Fruit fly (Drosophila melanogaster) whole organism, embryonic: ENCODE results near the gene Rip11.
A peak's percentile ranks its signal among the peaks of the same experiment; 100 is the strongest.

Experiments
- CG10274 ChIP-seq: fragments of 200-800 bp; sonication (Bioruptor generic); optimal IDR thresholded peaks from 3 replicates; lab custom pipeline; 2017; ENCODE audit warnings: missing biosample characterization, mild to moderate bottlenecking, missing genetic modification characterization
- CG10654 ChIP-seq: fragments of 200-800 bp; sonication (Bioruptor generic); optimal IDR thresholded peaks from 2 replicates; lab custom pipeline; 2016; ENCODE audit warnings: missing biosample characterization, missing genetic modification characterization
- CG11398 ChIP-seq: fragments of 200-800 bp; sonication (Bioruptor generic); optimal IDR thresholded peaks from 2 replicates; lab custom pipeline; 2016; ENCODE audit warnings: missing biosample characterization, missing genetic modification characterization
- CG12299 ChIP-seq: fragments of 200-800 bp; sonication (Bioruptor generic); optimal IDR thresholded peaks from 2 replicates; lab custom pipeline; 2018; ENCODE audit warnings: missing biosample characterization, mild to moderate bottlenecking, missing genetic modification characterization
- CG13296 ChIP-seq: fragments of 200-800 bp; sonication (Bioruptor generic); optimal IDR thresholded peaks from 3 replicates; lab custom pipeline; 2018; ENCODE audit warnings: missing biosample characterization, mild to moderate bottlenecking, missing genetic modification characterization
- CG14710 ChIP-seq: fragments of 200-800 bp; sonication (Bioruptor generic); optimal IDR thresholded peaks from 3 replicates; lab custom pipeline; 2019; ENCODE audit warnings: missing biosample characterization, mild to moderate bottlenecking, missing genetic modification characterization, moderate library complexity
- CG14860 ChIP-seq: fragments of 200-800 bp; sonication (Bioruptor generic); IDR thresholded peaks from 3 replicates; pipeline ENCODE4 v1.3.6; 2022; ENCODE audit warnings: missing biosample characterization, missing genetic modification characterization; ENCODE audit not compliant: partially characterized antibody
- CG17568 ChIP-seq: fragments of 200-800 bp; sonication (Bioruptor generic); optimal IDR thresholded peaks from 2 replicates; lab custom pipeline; 2018; ENCODE audit warnings: missing biosample characterization, mild to moderate bottlenecking, missing genetic modification characterization, moderate library complexity
- CG18262 ChIP-seq: fragments of 200-800 bp; optimal IDR thresholded peaks from 3 replicates; lab custom pipeline; 2019; ENCODE audit warnings: missing biosample characterization, mild to moderate bottlenecking, missing genetic modification characterization, moderate library complexity
- CG2199 ChIP-seq: fragments of 200-800 bp; sonication (Bioruptor generic); IDR thresholded peaks from 3 replicates; pipeline ENCODE4 v1.3.6; 2022; ENCODE audit warnings: missing biosample characterization, missing genetic modification characterization
- CG34376 ChIP-seq: fragments of 200-800 bp; sonication (Bioruptor generic); optimal IDR thresholded peaks from 2 replicates; lab custom pipeline; 2018; ENCODE audit warnings: missing biosample characterization, mild to moderate bottlenecking, missing genetic modification characterization
- CG6175 ChIP-seq: fragments of 200-800 bp; sonication (Bioruptor generic); IDR thresholded peaks from 3 replicates; pipeline ENCODE4 v1.3.6; 2022; ENCODE audit warnings: missing biosample characterization, missing genetic modification characterization
- CG6813 ChIP-seq: fragments of 200-800 bp; sonication (Bioruptor generic); optimal IDR thresholded peaks from 2 replicates; lab custom pipeline; 2017; ENCODE audit warnings: missing biosample characterization, missing genetic modification characterization, mild to moderate bottlenecking, moderate library complexity, missing genetic modification reagents
- CG7271 ChIP-seq: fragments of 200-800 bp; sonication (Bioruptor generic); optimal IDR thresholded peaks from 2 replicates; lab custom pipeline; 2018; ENCODE audit warnings: missing biosample characterization, mild to moderate bottlenecking, missing genetic modification characterization, moderate library complexity
- CG7839 ChIP-seq: fragments of 200-800 bp; sonication (Bioruptor generic); optimal IDR thresholded peaks from 3 replicates; lab custom pipeline; 2018; ENCODE audit warnings: missing biosample characterization, mild to moderate bottlenecking, missing genetic modification characterization, moderate library complexity
- CG7987 ChIP-seq: fragments of 200-800 bp; sonication (Bioruptor generic); optimal IDR thresholded peaks from 2 replicates; lab custom pipeline; 2018; ENCODE audit warnings: missing biosample characterization, mild to moderate bottlenecking, missing genetic modification characterization, moderate library complexity
- CG9215 ChIP-seq: fragments of 200-800 bp; sonication (Bioruptor generic); IDR thresholded peaks from 2 replicates; pipeline ENCODE4 v1.3.6; 2022; ENCODE audit warnings: missing biosample characterization, missing genetic modification characterization
- D19A ChIP-seq: fragments of 200-800 bp; optimal IDR thresholded peaks from 3 replicates; lab custom pipeline; 2019; ENCODE audit warnings: missing biosample characterization, mild to moderate bottlenecking, missing genetic modification characterization, moderate library complexity
- Dek ChIP-seq: fragments of 200-800 bp; sonication (Bioruptor generic); optimal IDR thresholded peaks from 3 replicates; lab custom pipeline; 2019; ENCODE audit warnings: missing biosample characterization, mild to moderate bottlenecking, missing genetic modification characterization, moderate library complexity
- HLH4C ChIP-seq: fragments of 200-800 bp; sonication (Bioruptor generic); IDR thresholded peaks from 3 replicates; pipeline ENCODE4 v1.3.6; 2022; ENCODE audit warnings: missing biosample characterization, missing genetic modification characterization; ENCODE audit not compliant: partially characterized antibody
- HLHmδ ChIP-seq: fragments of 200-800 bp; sonication (Bioruptor generic); optimal IDR thresholded peaks from 2 replicates; lab custom pipeline; 2018; ENCODE audit warnings: missing biosample characterization, mild to moderate bottlenecking, missing genetic modification characterization, moderate library complexity
- HmgZ ChIP-seq: fragments of 200-800 bp; sonication (Bioruptor generic); optimal IDR thresholded peaks from 2 replicates; lab custom pipeline; 2018; ENCODE audit warnings: missing biosample characterization, mild to moderate bottlenecking, missing genetic modification characterization
- Hr51 ChIP-seq, 2 experiments: fragments of 200-800 bp; sonication (Bioruptor generic); optimal IDR thresholded peaks; 2 replicates in 1 of 2; 3 replicates in 1 of 2; lab custom pipeline; 2016 to 2018; ENCODE audit warnings: missing biosample characterization in 2 of 2, missing genetic modification characterization in 2 of 2, mild to moderate bottlenecking in 1 of 2, moderate library complexity in 1 of 2
- Lim3 ChIP-seq: fragments of 200-800 bp; sonication (Bioruptor generic); IDR thresholded peaks from 2 replicates; pipeline ENCODE4 v1.3.6; 2022; ENCODE audit warnings: missing biosample characterization, missing genetic modification characterization
- Max ChIP-seq: fragments of 200-800 bp; sonication (Bioruptor generic); optimal IDR thresholded peaks from 2 replicates; lab custom pipeline; 2016; ENCODE audit warnings: missing biosample characterization, mild to moderate bottlenecking, missing genetic modification characterization
- Med ChIP-seq: fragments of 200-800 bp; sonication (Bioruptor generic); peaks from one replicate; lab custom pipeline; 2016; ENCODE audit warnings: missing biosample characterization, missing genetic modification characterization, mild to moderate bottlenecking, inconsistent platforms, moderate library complexity
- Mes4 ChIP-seq: fragments of 200-800 bp; sonication (Bioruptor generic); optimal IDR thresholded peaks from 2 replicates; lab custom pipeline; 2016; ENCODE audit warnings: missing biosample characterization, missing genetic modification characterization
- Myb ChIP-seq: fragments of 200-800 bp; sonication (Bioruptor generic); optimal IDR thresholded peaks from 2 replicates; lab custom pipeline; 2016; ENCODE audit warnings: missing biosample characterization, missing genetic modification characterization
- Pdp1 ChIP-seq, 2 experiments: fragments of 200-800 bp; sonication (Bioruptor generic); optimal IDR thresholded peaks; 3 replicates each; lab custom pipeline; 2016; ENCODE audit warnings: missing biosample characterization in 2 of 2, missing genetic modification characterization in 2 of 2, mild to moderate bottlenecking in 1 of 2, moderate library complexity in 1 of 2
- Rfx ChIP-seq: fragments of 200-800 bp; sonication (Bioruptor generic); IDR thresholded peaks from 2 replicates; pipeline ENCODE4 v1.3.6; 2022; ENCODE audit warnings: missing biosample characterization, missing genetic modification characterization
- Taf1 ChIP-seq: fragments of 200-800 bp; sonication (Bioruptor generic); IDR thresholded peaks from 2 replicates; pipeline ENCODE4 v1.3.6; 2022; ENCODE audit warnings: missing biosample characterization, missing genetic modification characterization
- YL-1 ChIP-seq: fragments of 200-800 bp; sonication (Bioruptor generic); optimal IDR thresholded peaks from 3 replicates; lab custom pipeline; 2017; ENCODE audit warnings: missing biosample characterization, mild to moderate bottlenecking, missing genetic modification characterization
- ap ChIP-seq: fragments of 200-800 bp; sonication (Bioruptor generic); IDR thresholded peaks from 2 replicates; pipeline ENCODE4 v1.3.6; 2022; ENCODE audit warnings: missing biosample characterization, missing genetic modification characterization
- ase ChIP-seq: fragments of 200-800 bp; sonication (Bioruptor generic); IDR thresholded peaks from 3 replicates; pipeline ENCODE4 v1.3.6; 2022; ENCODE audit warnings: missing biosample characterization, missing genetic modification characterization
- ash1 ChIP-seq: fragments of 200-800 bp; sonication (Bioruptor generic); optimal IDR thresholded peaks from 2 replicates; lab custom pipeline; 2018; ENCODE audit warnings: missing biosample characterization, mild to moderate bottlenecking, missing genetic modification characterization
- gem ChIP-seq: fragments of 200-800 bp; sonication (Bioruptor generic); optimal IDR thresholded peaks from 2 replicates; lab custom pipeline; 2019; ENCODE audit warnings: missing biosample characterization, mild to moderate bottlenecking, missing genetic modification characterization, moderate library complexity
- her ChIP-seq: fragments of 200-800 bp; sonication (Bioruptor generic); optimal IDR thresholded peaks from 2 replicates; lab custom pipeline; 2016; ENCODE audit warnings: missing biosample characterization, missing genetic modification characterization
- lab ChIP-seq: fragments of 200-800 bp; sonication (Bioruptor generic); optimal IDR thresholded peaks from 3 replicates; lab custom pipeline; 2017; ENCODE audit warnings: missing biosample characterization, missing genetic modification characterization, mild to moderate bottlenecking, moderate library complexity, missing genetic modification reagents
- lov ChIP-seq, 2 experiments: fragments of 200-800 bp in 1 of 2; fragments of >200 bp in 1 of 2; sonication (Bioruptor generic) in 1 of 2; IDR thresholded peaks in 1 of 2; optimal IDR thresholded peaks in 1 of 2; 2 replicates in 1 of 2; 3 replicates in 1 of 2; pipeline versions ENCODE4 v1.3.6 to Lab custom; 2017 to 2022; ENCODE audit warnings: missing biosample characterization in 1 of 2, missing genetic modification characterization in 1 of 2
- maf-S ChIP-seq: fragments of 200-800 bp; sonication (Bioruptor generic); optimal IDR thresholded peaks from 2 replicates; lab custom pipeline; 2016; ENCODE audit warnings: missing biosample characterization, missing genetic modification characterization
- odd ChIP-seq: fragments of 200-800 bp; sonication (Bioruptor generic); optimal IDR thresholded peaks from 2 replicates; lab custom pipeline; 2017; ENCODE audit warnings: missing biosample characterization, mild to moderate bottlenecking, missing genetic modification characterization
- p53 ChIP-seq: fragments of 200-800 bp; sonication (Bioruptor generic); optimal IDR thresholded peaks from 2 replicates; lab custom pipeline; 2016; ENCODE audit warnings: missing biosample characterization, missing genetic modification characterization
- pan ChIP-seq, 4 experiments: fragments of >200 bp in 3 of 4; fragments of 200-800 bp in 1 of 4; sonication (Bioruptor generic) in 1 of 4; optimal IDR thresholded peaks in 3 of 4; IDR thresholded peaks in 1 of 4; 2 replicates each; pipeline versions ENCODE4 v1.3.6 to Lab custom; 2017 to 2022; ENCODE audit warnings: missing biosample characterization in 2 of 4, missing genetic modification characterization in 2 of 4, mixed read lengths in 1 of 4
- tio ChIP-seq: fragments of 200-800 bp; sonication (Bioruptor generic); optimal IDR thresholded peaks from 2 replicates; lab custom pipeline; 2017; ENCODE audit warnings: missing biosample characterization, missing genetic modification characterization, inconsistent platforms
- trem ChIP-seq: fragments of 200-800 bp; optimal IDR thresholded peaks from 3 replicates; lab custom pipeline; 2019; ENCODE audit warnings: missing biosample characterization, mild to moderate bottlenecking, missing genetic modification characterization, moderate library complexity
- ttk ChIP-seq: fragments of 200-800 bp; sonication (Bioruptor generic); IDR thresholded peaks from 2 replicates; pipeline ENCODE4 v2.1.2; 2022; ENCODE audit warnings: missing biosample characterization, missing genetic modification characterization
- yki ChIP-seq: fragments of >200 bp; optimal IDR thresholded peaks from 3 replicates; lab custom pipeline; 2018
- z ChIP-seq: fragments of 200-800 bp; sonication (Bioruptor generic); IDR thresholded peaks from 3 replicates; pipeline ENCODE4 v1.3.6; 2022; ENCODE audit warnings: missing biosample characterization, missing genetic modification characterization

Gene Rip11

DNA sequence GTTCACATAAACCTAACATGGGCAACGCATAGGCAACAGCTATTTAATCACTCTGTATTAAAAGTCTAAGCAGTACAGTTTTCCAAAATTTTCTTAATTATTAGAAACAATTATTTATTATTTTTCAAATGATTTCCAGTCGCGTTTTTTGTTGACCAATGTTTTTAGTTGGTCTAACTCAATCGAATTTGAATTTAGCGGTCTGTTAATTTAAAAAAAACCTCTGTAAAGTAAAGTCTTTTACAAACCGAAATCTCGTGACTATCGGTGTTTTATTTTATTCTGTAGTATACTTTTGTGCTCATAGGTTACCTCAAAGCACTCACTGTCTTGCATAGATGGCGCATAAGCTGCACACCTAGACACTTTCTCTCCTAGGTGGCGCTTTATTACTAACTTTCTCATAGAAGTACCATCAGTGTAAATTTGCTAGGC lies 12.3 kb downstream of the Rip11 start (continued):
- no peak for TF ChIP-seq ash1 (GFP tag; lab: Kevin White, UChicago)
- no peak for TF ChIP-seq Lim3 (GFP tag; lab: Robert Waterston, UW)
- TF ChIP-seq CG13296 (GFP tag; lab: Kevin White, UChicago): no peak
- TF ChIP-seq odd (GFP tag; lab: Kevin White, UChicago): no peak
- TF ChIP-seq Max (GFP tag; lab: Kevin White, UChicago): no peak
- TF ChIP-seq yki (lab: Kevin White, UChicago): no peak
- TF ChIP-seq CG7271 (tag; lab: Kevin White, UChicago): no peak
- peak; percentile 24 for TF ChIP-seq her (GFP tag; lab: Kevin White, UChicago)
- TF ChIP-seq Myb (GFP tag; lab: Kevin White, UChicago): peak; percentile 75
- TF ChIP-seq z (GFP tag; lab: Robert Waterston, UW): no peak
- TF ChIP-seq tio (GFP tag; lab: Kevin White, UChicago): no peak
- TF ChIP-seq CG17568: no peak
- TF ChIP-seq gem (tag; lab: Kevin White, UChicago): peak; percentile 47
- no peak for TF ChIP-seq CG7987 (GFP tag; lab: Kevin White, UChicago)
- TF ChIP-seq CG9215 (GFP tag; lab: Robert Waterston, UW): no peak
- TF ChIP-seq CG14860 (GFP tag; lab: Robert Waterston, UW): no peak; the same call in 2 of the 3 replicates
- TF ChIP-seq CG11398 (GFP tag; lab: Kevin White, UChicago): peak; percentile 17
- no peak for TF ChIP-seq HLHmδ
- no peak for TF ChIP-seq CG6813 (GFP tag; lab: Kevin White, UChicago)
- peak; percentile 15 for TF ChIP-seq CG10654 (GFP tag; lab: Kevin White, UChicago)
- TF ChIP-seq ap (GFP tag; lab: Robert Waterston, UW): no peak
- TF ChIP-seq Mes4 (GFP tag; lab: Kevin White, UChicago): no peak
- no peak for TF ChIP-seq CG6175 (GFP tag; lab: Robert Waterston, UW)
- peak; percentile 91 for TF ChIP-seq Med (GFP tag; lab: Kevin White, UChicago)
- TF ChIP-seq p53 (GFP tag; lab: Kevin White, UChicago): no peak
- peak; percentile 13 for TF ChIP-seq CG18262
- peak; percentile 36 for TF ChIP-seq CG7839 (tag; lab: Kevin White, UChicago)
- no peak for TF ChIP-seq ase
- TF ChIP-seq lab: no peak
- no peak for TF ChIP-seq CG34376 (GFP tag; lab: Kevin White, UChicago)
- TF ChIP-seq CG10274 (GFP tag; lab: Kevin White, UChicago): no peak
- TF ChIP-seq ttk: no peak
- no peak for TF ChIP-seq lov (optimal IDR thresholded peaks at IDR 0.05; lab: Kevin White, UChicago)
- TF ChIP-seq lov (GFP tag; IDR thresholded peaks at IDR 0.05; lab: Robert Waterston, UW): no peak
- TF ChIP-seq Dek (tag; lab: Kevin White, UChicago): peak; percentile 28
- peak; percentile 3 for TF ChIP-seq D19A (tag; lab: Kevin White, UChicago)
- no peak for TF ChIP-seq trem (tag; lab: Kevin White, UChicago)
- TF ChIP-seq maf-S (GFP tag; lab: Kevin White, UChicago): peak; percentile 35
- TF ChIP-seq pan (optimal IDR thresholded peaks at IDR 0.05; lab: Kevin White, UChicago): no peak
- no peak for TF ChIP-seq pan (GFP tag; optimal IDR thresholded peaks at IDR 0.05 in 1 of 2, IDR thresholded peaks at IDR 0.05 in 1 of 2)
- TF ChIP-seq Rfx (GFP tag; lab: Robert Waterston, UW): peak; percentile 67
- TF ChIP-seq CG14710: no peak
- peak; percentile 35 to 53 for TF ChIP-seq Pdp1 (GFP tag; optimal IDR thresholded peaks at IDR 0.05; lab: Kevin White, UChicago)
- TF ChIP-seq YL-1: no peak
- peak; percentile 46; the same call in 1 of the 3 replicates for TF ChIP-seq CG2199
- TF ChIP-seq Hr51 (GFP tag; optimal IDR thresholded peaks at IDR 0.05; lab: Kevin White, UChicago): peak in 1 of 2 experiments; percentile 20
- TF ChIP-seq HLH4C (GFP tag; lab: Robert Waterston, UW): peak; percentile 58; the same call in 1 of the 3 replicates
- no peak for TF ChIP-seq CG12299
- TF ChIP-seq HmgZ (tag; lab: Kevin White, UChicago): peak; percentile 65
- TF ChIP-seq Taf1 (GFP tag; lab: Robert Waterston, UW): no peak
